Worm (Caenorhabditis elegans) whole organism, late embryonic: ENCODE results near the gene D1086.12.
A peak's percentile ranks its signal among the peaks of the same experiment; 100 is the strongest.

Experiments used
- F13H6.1 ChIP-seq: sonication (generic microtip); optimal IDR thresholded peaks from 2 replicates; lab custom pipeline; 2016; ENCODE audit warnings: missing genetic modification characterization, missing compliant biosample characterization
- ama-1 ChIP-seq: fragments of 150-350 bp; optimal IDR thresholded peaks from 2 replicates; lab custom pipeline; 2014
- ceh-18 ChIP-seq: sonication (generic microtip); optimal IDR thresholded peaks from 2 replicates; lab custom pipeline; 2016; ENCODE audit warnings: missing genetic modification characterization, missing compliant biosample characterization
- ceh-24 ChIP-seq: sonication (generic microtip); optimal IDR thresholded peaks from 2 replicates; lab custom pipeline; 2016; ENCODE audit warnings: mild to moderate bottlenecking, missing genetic modification characterization, missing compliant biosample characterization
- ceh-45 ChIP-seq: fragments of 200-800 bp; sonication (Bioruptor generic); IDR thresholded peaks from 2 replicates; pipeline ENCODE4 v1.3.6; 2022; ENCODE audit warnings: missing genetic modification reagents, missing genetic modification characterization, missing compliant biosample characterization
- ceh-6 ChIP-seq: fragments of 200-800 bp; sonication (Bioruptor generic); optimal IDR thresholded peaks from 2 replicates; lab custom pipeline; 2018; ENCODE audit warnings: mild to moderate bottlenecking, missing genetic modification characterization, missing compliant biosample characterization
- ceh-9 ChIP-seq: sonication (generic microtip); optimal IDR thresholded peaks from 2 replicates; lab custom pipeline; 2016; ENCODE audit warnings: mild to moderate bottlenecking, missing genetic modification characterization, inconsistent platforms, missing compliant biosample characterization
- dmd-4 ChIP-seq: sonication (generic microtip); optimal IDR thresholded peaks from 2 replicates; lab custom pipeline; 2016; ENCODE audit warnings: borderline replicate concordance, missing genetic modification characterization, missing compliant biosample characterization
- dve-1 ChIP-seq: sonication (generic microtip); optimal IDR thresholded peaks from 2 replicates; lab custom pipeline; 2017; ENCODE audit warnings: antibody characterized with exemption, mild to moderate bottlenecking, missing genetic modification characterization, missing compliant biosample characterization
- elt-2 ChIP-seq: sonication (generic microtip); optimal IDR thresholded peaks from 2 replicates; lab custom pipeline; 2016; ENCODE audit warnings: missing genetic modification reagents, missing genetic modification characterization, missing compliant biosample characterization
- elt-4 ChIP-seq: sonication (generic microtip); optimal IDR thresholded peaks from 2 replicates; lab custom pipeline; 2016; ENCODE audit warnings: missing genetic modification characterization, missing compliant biosample characterization
- fax-1 ChIP-seq: sonication (generic microtip); optimal IDR thresholded peaks from 2 replicates; lab custom pipeline; 2016; ENCODE audit warnings: missing genotype, missing genetic modification characterization, missing compliant biosample characterization
- fkh-10 ChIP-seq: fragments of 150-350 bp; optimal IDR thresholded peaks from 2 replicates; lab custom pipeline; 2014; ENCODE audit warnings: missing biosample characterization, missing genetic modification reagents, missing genetic modification characterization
- gmeb-2 ChIP-seq: sonication (generic microtip); optimal IDR thresholded peaks from 2 replicates; lab custom pipeline; 2016; ENCODE audit warnings: missing genetic modification characterization, inconsistent platforms, missing compliant biosample characterization
- hlh-6 ChIP-seq: sonication (generic microtip); optimal IDR thresholded peaks from 2 replicates; lab custom pipeline; 2016; ENCODE audit warnings: missing genotype, missing genetic modification characterization, missing compliant biosample characterization
- lin-11 ChIP-seq: fragments of 200-800 bp; sonication (Bioruptor generic); optimal IDR thresholded peaks from 2 replicates; lab custom pipeline; 2018; ENCODE audit warnings: mild to moderate bottlenecking, missing genetic modification characterization, missing compliant biosample characterization
- mec-3 ChIP-seq: sonication (generic microtip); optimal IDR thresholded peaks from 2 replicates; lab custom pipeline; 2016; ENCODE audit warnings: borderline replicate concordance, missing genetic modification characterization, missing compliant biosample characterization
- nfya-1 ChIP-seq: sonication (generic microtip); optimal IDR thresholded peaks from 2 replicates; lab custom pipeline; 2017; ENCODE audit warnings: missing genetic modification characterization, mild to moderate bottlenecking, missing compliant biosample characterization, antibody characterized with exemption, moderate library complexity
- nhr-232 ChIP-seq: sonication (generic microtip); optimal IDR thresholded peaks from 2 replicates; lab custom pipeline; 2016; ENCODE audit warnings: missing genetic modification characterization, missing compliant biosample characterization
- pat-9 ChIP-seq: fragments of 200-800 bp; sonication (Bioruptor generic); optimal IDR thresholded peaks from 2 replicates; lab custom pipeline; 2018; ENCODE audit warnings: mild to moderate bottlenecking, missing genetic modification characterization, moderate library complexity, missing compliant biosample characterization
- pax-1 ChIP-seq: fragments of 150-350 bp; optimal IDR thresholded peaks from 2 replicates; lab custom pipeline; 2014; ENCODE audit warnings: missing biosample characterization, missing genetic modification characterization
- pha-2 ChIP-seq: sonication (generic microtip); optimal IDR thresholded peaks from 2 replicates; lab custom pipeline; 2017; ENCODE audit warnings: mild to moderate bottlenecking, missing genetic modification characterization, missing compliant biosample characterization
- pha-4 ChIP-seq: fragments of 150-350 bp; optimal IDR thresholded peaks from 2 replicates; lab custom pipeline; 2018; ENCODE audit warnings: missing biosample characterization, missing genetic modification reagents, missing genetic modification characterization
- pqm-1 ChIP-seq: sonication (generic microtip); optimal IDR thresholded peaks from 2 replicates; lab custom pipeline; 2016; ENCODE audit warnings: missing genetic modification characterization, missing compliant biosample characterization
- sdc-2 ChIP-seq: sonication (generic microtip); optimal IDR thresholded peaks from 2 replicates; lab custom pipeline; 2016; ENCODE audit warnings: missing genotype, missing genetic modification characterization, missing compliant biosample characterization
- sox-2 ChIP-seq: fragments of 200-800 bp; sonication (Bioruptor generic); IDR thresholded peaks from 2 replicates; pipeline ENCODE4 v1.3.6; 2022; ENCODE audit warnings: missing genetic modification reagents, missing genetic modification characterization, missing compliant biosample characterization
- syd-9 ChIP-seq: sonication (generic microtip); optimal IDR thresholded peaks from 2 replicates; lab custom pipeline; 2016; ENCODE audit warnings: mild to moderate bottlenecking, missing genetic modification characterization, moderate library complexity, missing compliant biosample characterization
- tbx-2 ChIP-seq: sonication (generic microtip); optimal IDR thresholded peaks from 2 replicates; lab custom pipeline; 2016; ENCODE audit warnings: missing genetic modification characterization, missing compliant biosample characterization
- ttx-3 ChIP-seq: sonication (generic microtip); optimal IDR thresholded peaks from 2 replicates; lab custom pipeline; 2016; ENCODE audit warnings: missing genetic modification reagents, missing genetic modification characterization, missing compliant biosample characterization
- unc-3 ChIP-seq, 2 experiments: fragments of 200-800 bp in 1 of 2; sonication (Bioruptor generic) in 1 of 2; sonication (generic microtip) in 1 of 2; conservative IDR thresholded peaks in 1 of 2; optimal IDR thresholded peaks in 1 of 2; 2 replicates each; pipeline versions ENCODE4 v1.3.6 to Lab custom; 2016 to 2022; ENCODE audit warnings: missing compliant biosample characterization in 2 of 2, missing genetic modification characterization in 2 of 2, missing genetic modification reagents in 1 of 2
- unc-42 ChIP-seq: sonication (generic microtip); optimal IDR thresholded peaks from 2 replicates; lab custom pipeline; 2016; ENCODE audit warnings: missing genotype, missing genetic modification characterization, missing compliant biosample characterization
- zip-5 ChIP-seq: sonication (generic microtip); optimal IDR thresholded peaks from 2 replicates; lab custom pipeline; 2016; ENCODE audit warnings: missing genetic modification characterization, missing compliant biosample characterization

The D1086.12 gene

ce11 chrV:14123176-14123575 is 22.2 kb downstream of the D1086.12 start:
- TF ChIP-seq pha-2 (tag; lab: Kevin White, UChicago), result no peak
- no peak for TF ChIP-seq ceh-45 (GFP tag; lab: Robert Waterston, UW)
- TF ChIP-seq, all 69 proteins: peak for 0

DNA sequence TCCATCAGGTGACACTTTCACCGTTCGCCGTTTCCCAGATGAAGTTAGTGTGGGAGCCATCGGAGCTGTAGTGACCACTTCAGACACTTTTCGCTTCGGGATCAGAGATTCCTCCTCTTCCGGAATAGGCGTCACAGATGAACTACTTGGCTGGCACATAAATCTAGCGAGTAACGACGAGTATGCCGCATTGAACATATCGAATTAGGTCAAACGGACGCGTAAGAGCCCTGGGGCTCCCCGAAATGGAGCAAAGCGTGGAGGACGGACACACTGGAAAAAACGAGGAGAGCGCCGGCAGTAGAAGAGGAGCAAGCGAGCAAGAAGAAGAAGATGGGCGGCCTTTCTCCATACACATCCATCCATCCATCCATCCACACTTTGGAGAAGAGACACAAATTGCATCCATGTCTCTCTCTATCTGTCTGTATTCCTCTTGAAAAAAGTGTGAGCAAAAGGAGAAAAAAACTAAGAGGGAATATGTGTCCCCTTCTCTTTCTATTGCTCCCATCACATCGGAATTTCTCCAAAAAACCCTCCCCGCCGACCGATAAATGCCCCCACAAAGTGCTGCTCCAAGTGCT is 25.4 kb downstream of the D1086.12 start:
- no peak for TF ChIP-seq pha-4 (tag; lab: Kevin White, UChicago)
- no peak for TF ChIP-seq lin-11
- no peak for TF ChIP-seq tbx-2 (tag; lab: Kevin White, UChicago)
- TF ChIP-seq nhr-232 (tag; lab: Kevin White, UChicago), result no peak
- TF ChIP-seq ceh-9 (tag; lab: Kevin White, UChicago), result no peak
- TF ChIP-seq unc-3 (GFP tag; conservative IDR thresholded peaks at IDR 0.05; lab: Robert Waterston, UW), result no peak
- no peak for TF ChIP-seq unc-3 (tag; optimal IDR thresholded peaks at IDR 0.05; lab: Kevin White, UChicago)
- no peak for TF ChIP-seq fkh-10
- TF ChIP-seq pax-1 (tag; lab: Kevin White, UChicago), result no peak
- TF ChIP-seq unc-42 (tag; lab: Kevin White, UChicago), result peak; percentile 77
- TF ChIP-seq mec-3 (tag; lab: Kevin White, UChicago), result no peak
- TF ChIP-seq gmeb-2 (tag; lab: Kevin White, UChicago), result no peak
- TF ChIP-seq fax-1 (tag; lab: Kevin White, UChicago), result no peak
- peak; percentile 9 for TF ChIP-seq hlh-6 (tag; lab: Kevin White, UChicago)
- TF ChIP-seq elt-2 (tag; lab: Kevin White, UChicago), result no peak
- no peak for TF ChIP-seq dmd-4 (tag; lab: Kevin White, UChicago)
- TF ChIP-seq ceh-24, result no peak

ce11 chrV:14127834-14128233 is 26.8 kb downstream of the D1086.12 start:
- no peak for TF ChIP-seq sox-2 (GFP tag; lab: Robert Waterston, UW)
- peak; percentile 69 for TF ChIP-seq unc-42 (tag; lab: Kevin White, UChicago)
- TF ChIP-seq, all 69 proteins: peak for 1

DNA sequence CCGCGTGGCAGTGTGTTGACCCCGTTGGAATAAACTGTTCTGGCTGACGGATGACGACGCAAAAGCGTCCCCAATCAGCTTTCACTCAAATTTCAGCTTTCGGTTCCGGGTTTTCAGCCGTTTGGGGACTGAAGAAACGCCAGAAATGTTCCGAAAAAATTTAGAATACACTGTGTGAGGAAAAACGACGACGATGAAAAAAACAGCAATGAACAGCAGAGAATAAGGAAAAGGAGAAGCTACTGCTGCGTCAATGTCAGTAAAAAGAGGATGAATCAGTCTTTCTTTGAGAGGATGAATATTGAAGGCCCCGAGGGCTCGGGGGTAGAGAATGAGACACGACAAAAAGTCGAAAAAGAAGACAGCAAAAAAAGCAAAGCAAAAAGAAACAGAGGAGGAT is 27.9 kb downstream of the D1086.12 start:
- TF ChIP-seq ceh-18 (tag; lab: Kevin White, UChicago) (no peak), elt-4 (tag; lab: Kevin White, UChicago) (no peak), ama-1 (lab: Kevin White, UChicago) (no peak), ceh-6 (GFP tag; lab: Kevin White, UChicago) (no peak), unc-42 (tag; lab: Kevin White, UChicago) (no peak), F13H6.1 (no peak), dve-1 (tag; lab: Kevin White, UChicago) (no peak), pat-9 (tag; lab: Kevin White, UChicago) (no peak), syd-9 (no peak), unc-3 (GFP tag; conservative IDR thresholded peaks at IDR 0.05; lab: Robert Waterston, UW) (no peak), unc-3 (tag; optimal IDR thresholded peaks at IDR 0.05; lab: Kevin White, UChicago) (no peak), nfya-1 (tag; lab: Kevin White, UChicago) (no peak), sdc-2 (tag; lab: Kevin White, UChicago) (no peak), elt-2 (tag; lab: Kevin White, UChicago) (no peak)

DNA sequence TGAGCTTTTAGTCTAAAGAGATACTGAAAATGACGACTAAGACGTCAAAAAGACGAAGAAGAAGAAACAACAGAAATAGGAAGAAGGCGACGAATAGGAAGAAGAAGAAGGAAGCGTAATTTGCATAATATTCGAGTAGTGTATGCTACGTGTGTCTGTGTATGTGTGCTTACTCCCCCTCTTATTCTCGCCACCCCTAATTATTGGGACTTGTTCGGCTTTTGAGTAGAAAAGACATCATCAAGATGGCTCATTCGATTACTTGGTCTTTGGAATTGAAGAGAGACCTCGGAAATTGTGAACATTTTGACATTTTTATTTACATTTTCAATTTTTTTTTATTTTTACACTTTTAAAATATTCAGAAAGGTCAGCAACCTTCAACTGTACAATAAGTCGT is 29.2 kb downstream of the D1086.12 start:
- TF ChIP-seq unc-42 (tag; lab: Kevin White, UChicago) (peak; percentile 72), zip-5 (tag; lab: Kevin White, UChicago) (no peak), lin-11 (no peak), pqm-1 (tag; lab: Kevin White, UChicago) (no peak), ttx-3 (tag; lab: Kevin White, UChicago) (peak; percentile 11)
